Fruit fly (Drosophila melanogaster) whole organism, embryonic: ENCODE measurements around the gene CG17327.

Experiments used
- Adf1 ChIP-seq: fragments of 200-800 bp; sonication (Bioruptor generic); IDR thresholded peaks from 2 replicates; pipeline ENCODE4 v1.3.6; 2022; ENCODE audit warnings: missing biosample characterization, missing genetic modification characterization
- BEAF-32 ChIP-seq: fragments of 200-800 bp; sonication (Bioruptor generic); optimal IDR thresholded peaks from 3 replicates; lab custom pipeline; 2017; ENCODE audit warnings: missing biosample characterization, missing genetic modification characterization, mild to moderate bottlenecking, moderate library complexity, missing genetic modification reagents
- Bdp1 ChIP-seq: fragments of 200-800 bp; sonication (Bioruptor generic); optimal IDR thresholded peaks from 3 replicates; lab custom pipeline; 2016; ENCODE audit warnings: missing biosample characterization, missing genetic modification characterization
- CG12236 ChIP-seq: fragments of 200-800 bp; sonication (Bioruptor generic); optimal IDR thresholded peaks from 2 replicates; lab custom pipeline; 2016; ENCODE audit warnings: missing biosample characterization, missing genetic modification characterization
- CG14667 ChIP-seq: fragments of 200-800 bp; sonication (Bioruptor generic); IDR thresholded peaks from 2 replicates; pipeline ENCODE4 v1.3.6; 2022; ENCODE audit warnings: missing biosample characterization, missing genetic modification characterization
- CG16779 ChIP-seq: fragments of 200-800 bp; sonication (Bioruptor generic); IDR thresholded peaks from 2 replicates; pipeline ENCODE4 v1.3.6; 2022; ENCODE audit warnings: missing biosample characterization, missing genetic modification characterization
- CG16813 ChIP-seq: fragments of 200-800 bp; sonication (Bioruptor generic); IDR thresholded peaks from 3 replicates; pipeline ENCODE4 v1.3.6; 2022; ENCODE audit warnings: missing biosample characterization, missing genetic modification characterization; ENCODE audit not compliant: partially characterized antibody
- CG2678 ChIP-seq: fragments of 200-800 bp; sonication (Bioruptor generic); optimal IDR thresholded peaks from 3 replicates; lab custom pipeline; 2019; ENCODE audit warnings: missing biosample characterization, mild to moderate bottlenecking, missing genetic modification characterization, moderate library complexity
- CG3065 ChIP-seq: fragments of 200-800 bp; sonication (Bioruptor generic); optimal IDR thresholded peaks from 2 replicates; lab custom pipeline; 2016; ENCODE audit warnings: missing biosample characterization, missing genetic modification characterization
- CG31388 ChIP-seq: fragments of 200-800 bp; sonication (Bioruptor generic); optimal IDR thresholded peaks from 2 replicates; lab custom pipeline; 2016; ENCODE audit warnings: missing biosample characterization, missing genetic modification characterization
- CG4360 ChIP-seq: fragments of 200-800 bp; sonication (Bioruptor generic); IDR thresholded peaks from 2 replicates; pipeline ENCODE4 v1.3.6; 2022; ENCODE audit warnings: missing biosample characterization, missing genetic modification characterization
- CG7963 ChIP-seq: fragments of 200-800 bp; sonication (Bioruptor generic); IDR thresholded peaks from 3 replicates; pipeline ENCODE4 v1.3.6; 2022; ENCODE audit warnings: missing biosample characterization, missing genetic modification characterization; ENCODE audit not compliant: partially characterized antibody
- CG8359 ChIP-seq: fragments of 200-800 bp; sonication (Bioruptor generic); optimal IDR thresholded peaks from 2 replicates; lab custom pipeline; 2017; ENCODE audit warnings: missing biosample characterization, mild to moderate bottlenecking, missing genetic modification characterization, borderline replicate concordance
- Drgx ChIP-seq: fragments of 200-800 bp; sonication (Bioruptor generic); IDR thresholded peaks from 2 replicates; pipeline ENCODE4 v1.3.6; 2022; ENCODE audit warnings: missing biosample characterization, missing genetic modification characterization
- Hmr ChIP-seq: fragments of 200-800 bp; sonication (Bioruptor generic); optimal IDR thresholded peaks from 3 replicates; lab custom pipeline; 2017; ENCODE audit warnings: mild to moderate bottlenecking, missing biosample characterization, missing genetic modification reagents, missing genetic modification characterization
- Hr51 ChIP-seq, 2 experiments: fragments of 200-800 bp; sonication (Bioruptor generic); optimal IDR thresholded peaks; 2 replicates in 1 of 2; 3 replicates in 1 of 2; lab custom pipeline; 2016 to 2018; ENCODE audit warnings: missing biosample characterization in 2 of 2, missing genetic modification characterization in 2 of 2, mild to moderate bottlenecking in 1 of 2, moderate library complexity in 1 of 2
- Jarid2 ChIP-seq: fragments of 200-800 bp; sonication (Bioruptor generic); optimal IDR thresholded peaks from 3 replicates; lab custom pipeline; 2017; ENCODE audit warnings: mild to moderate bottlenecking, missing biosample characterization, missing genetic modification reagents, missing genetic modification characterization
- Lim3 ChIP-seq: fragments of 200-800 bp; sonication (Bioruptor generic); IDR thresholded peaks from 2 replicates; pipeline ENCODE4 v1.3.6; 2022; ENCODE audit warnings: missing biosample characterization, missing genetic modification characterization
- Ptx1 ChIP-seq: fragments of 200-800 bp; sonication (Bioruptor generic); IDR thresholded peaks from 2 replicates; pipeline ENCODE4 v1.3.6; 2022; ENCODE audit warnings: missing biosample characterization, missing genetic modification characterization
- Scr ChIP-seq: fragments of 200-800 bp; sonication (Bioruptor generic); IDR thresholded peaks from 2 replicates; pipeline ENCODE4 v1.3.6; 2022; ENCODE audit warnings: missing biosample characterization, missing genetic modification characterization; ENCODE audit not compliant: partially characterized antibody
- TFAM ChIP-seq: fragments of 200-800 bp; sonication (Bioruptor generic); optimal IDR thresholded peaks from 2 replicates; lab custom pipeline; 2017; ENCODE audit warnings: missing biosample characterization, missing genetic modification characterization, inconsistent platforms
- Vsx1 ChIP-seq: fragments of 200-800 bp; sonication (Bioruptor generic); optimal IDR thresholded peaks from 2 replicates; lab custom pipeline; 2017; ENCODE audit warnings: missing biosample characterization, mild to moderate bottlenecking, missing genetic modification characterization, missing genetic modification reagents
- YL-1 ChIP-seq: fragments of 200-800 bp; sonication (Bioruptor generic); optimal IDR thresholded peaks from 3 replicates; lab custom pipeline; 2017; ENCODE audit warnings: missing biosample characterization, mild to moderate bottlenecking, missing genetic modification characterization
- amos ChIP-seq: fragments of 200-800 bp; sonication (Bioruptor generic); IDR thresholded peaks from 2 replicates; pipeline ENCODE4 v1.3.6; 2022; ENCODE audit warnings: missing biosample characterization, missing genetic modification characterization; ENCODE audit not compliant: partially characterized antibody
- chif ChIP-seq, 2 experiments: fragments of 200-800 bp; sonication (Bioruptor generic); optimal IDR thresholded peaks; 3 replicates each; lab custom pipeline; 2016; ENCODE audit warnings: missing biosample characterization in 2 of 2, missing genetic modification characterization in 2 of 2
- chn ChIP-seq: fragments of 200-800 bp; sonication (Bioruptor generic); optimal IDR thresholded peaks from 2 replicates; lab custom pipeline; 2016; ENCODE audit warnings: missing biosample characterization, missing genetic modification characterization
- dati ChIP-seq: fragments of 200-800 bp; sonication (Bioruptor generic); IDR thresholded peaks from 2 replicates; pipeline ENCODE4 v1.3.6; 2022; ENCODE audit warnings: missing biosample characterization, missing genetic modification characterization
- dm ChIP-seq: fragments of 200-800 bp; sonication (Bioruptor generic); optimal IDR thresholded peaks from 3 replicates; lab custom pipeline; 2016; ENCODE audit warnings: missing biosample characterization, missing genetic modification characterization
- dmrt99B ChIP-seq: fragments of 200-800 bp; sonication (Bioruptor generic); optimal IDR thresholded peaks from 2 replicates; lab custom pipeline; 2018; ENCODE audit warnings: missing biosample characterization, mild to moderate bottlenecking, missing genetic modification characterization, moderate library complexity
- en ChIP-seq: fragments of 200-800 bp; sonication (Bioruptor generic); optimal IDR thresholded peaks from 2 replicates; lab custom pipeline; 2016; ENCODE audit warnings: missing biosample characterization, missing genetic modification characterization
- ewg ChIP-seq: fragments of 200-800 bp; sonication (Bioruptor generic); optimal IDR thresholded peaks from 3 replicates; lab custom pipeline; 2017; ENCODE audit warnings: mild to moderate bottlenecking, missing biosample characterization, missing genetic modification reagents, missing genetic modification characterization
- fd3F ChIP-seq: fragments of 200-800 bp; sonication (Bioruptor generic); optimal IDR thresholded peaks from 2 replicates; lab custom pipeline; 2018; ENCODE audit warnings: missing biosample characterization, mild to moderate bottlenecking, missing genetic modification characterization, moderate library complexity
- gsb-n ChIP-seq: fragments of 200-800 bp; sonication (Bioruptor generic); optimal IDR thresholded peaks from 3 replicates; lab custom pipeline; 2018; ENCODE audit warnings: missing biosample characterization, mild to moderate bottlenecking, missing genetic modification characterization
- insv ChIP-seq, 2 experiments: fragments of 200-800 bp; sonication (Bioruptor generic); optimal IDR thresholded peaks; 3 replicates each; lab custom pipeline; 2016 to 2018; ENCODE audit warnings: missing biosample characterization in 2 of 2, missing genetic modification characterization in 2 of 2
- luna ChIP-seq: fragments of 200-800 bp; sonication (Bioruptor generic); optimal IDR thresholded peaks from 2 replicates; lab custom pipeline; 2016; ENCODE audit warnings: missing biosample characterization, missing genetic modification characterization
- mam ChIP-seq: fragments of 200-800 bp; sonication (Bioruptor generic); optimal IDR thresholded peaks from 3 replicates; lab custom pipeline; 2016; ENCODE audit warnings: missing biosample characterization, missing genetic modification characterization
- odd ChIP-seq: fragments of 200-800 bp; sonication (Bioruptor generic); optimal IDR thresholded peaks from 2 replicates; lab custom pipeline; 2017; ENCODE audit warnings: missing biosample characterization, mild to moderate bottlenecking, missing genetic modification characterization
- onecut ChIP-seq: fragments of 200-800 bp; sonication (Bioruptor generic); IDR thresholded peaks from 2 replicates; pipeline ENCODE4 v1.3.6; 2022; ENCODE audit warnings: missing biosample characterization, missing genetic modification characterization
- peb ChIP-seq: fragments of 200-800 bp; sonication (Bioruptor generic); IDR thresholded peaks from 2 replicates; pipeline ENCODE4 v1.3.6; 2022; ENCODE audit warnings: missing biosample characterization, missing genetic modification characterization
- phol ChIP-seq: fragments of 200-800 bp; sonication (Bioruptor generic); optimal IDR thresholded peaks from 3 replicates; lab custom pipeline; 2018; ENCODE audit warnings: missing biosample characterization, mild to moderate bottlenecking, missing genetic modification characterization, moderate library complexity
- prd ChIP-seq, 3 experiments: fragments of >200 bp in 2 of 3; fragments of 200-800 bp in 1 of 3; sonication (Bioruptor generic) in 1 of 3; optimal IDR thresholded peaks in 2 of 3; IDR thresholded peaks in 1 of 3; 2 replicates in 2 of 3; 3 replicates in 1 of 3; pipeline versions ENCODE4 v1.3.6 to Lab custom; 2017 to 2022; ENCODE audit warnings: missing biosample characterization in 1 of 3, missing genetic modification characterization in 1 of 3
- pros ChIP-seq: fragments of 200-800 bp; sonication (Bioruptor generic); optimal IDR thresholded peaks from 3 replicates; lab custom pipeline; 2019; ENCODE audit warnings: missing biosample characterization, mild to moderate bottlenecking, missing genetic modification characterization, moderate library complexity
- rib ChIP-seq: fragments of 200-800 bp; sonication (Bioruptor generic); IDR thresholded peaks from 2 replicates; pipeline ENCODE4 v1.3.6; 2022; ENCODE audit warnings: missing biosample characterization, missing genetic modification characterization
- salm ChIP-seq: fragments of 200-800 bp; sonication (Bioruptor generic); optimal IDR thresholded peaks from 2 replicates; lab custom pipeline; 2018; ENCODE audit warnings: missing biosample characterization, mild to moderate bottlenecking, missing genetic modification characterization
- sens-2 ChIP-seq: fragments of 200-800 bp; sonication (Bioruptor generic); IDR thresholded peaks from 2 replicates; pipeline ENCODE4 v1.3.6; 2022; ENCODE audit warnings: missing biosample characterization, missing genetic modification characterization
- sqz ChIP-seq: fragments of 200-800 bp; sonication (Bioruptor generic); optimal IDR thresholded peaks from 3 replicates; lab custom pipeline; 2018; ENCODE audit warnings: missing biosample characterization, mild to moderate bottlenecking, missing genetic modification characterization
- ssp ChIP-seq: fragments of 200-800 bp; sonication (Bioruptor generic); IDR thresholded peaks from 2 replicates; pipeline ENCODE4 v1.3.6; 2022; ENCODE audit warnings: missing biosample characterization, missing genetic modification characterization
- wor ChIP-seq: fragments of 200-800 bp; sonication (Bioruptor generic); IDR thresholded peaks from 2 replicates; pipeline ENCODE4 v1.3.6; 2022; ENCODE audit warnings: missing biosample characterization, missing genetic modification characterization
- zfh1 ChIP-seq: fragments of 200-800 bp; sonication (Bioruptor generic); IDR thresholded peaks from 3 replicates; pipeline ENCODE4 v1.3.6; 2022; ENCODE audit warnings: missing biosample characterization, missing genetic modification characterization

Gene CG17327

DNA sequence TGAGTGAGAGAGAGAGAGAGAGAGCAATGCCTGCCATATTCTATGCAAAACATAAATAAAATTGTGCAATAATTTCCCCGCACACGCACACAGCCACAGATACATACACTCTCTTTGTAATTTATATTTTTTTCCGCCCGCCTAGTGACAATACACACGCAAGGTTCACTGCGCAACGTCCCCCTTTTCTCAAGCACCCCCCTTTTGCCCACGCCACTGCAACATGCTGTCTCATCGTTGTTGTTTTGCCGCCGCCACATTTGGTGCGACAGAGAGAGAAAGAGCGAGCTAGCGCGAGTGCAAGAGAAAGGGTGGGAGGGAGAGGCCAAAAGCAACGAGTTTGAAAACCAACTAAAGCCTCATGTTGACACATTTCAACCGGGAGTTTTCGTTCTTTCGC, 14.8 kb upstream of the CG17327 start (continued):
- TF ChIP-seq Drgx (GFP tag; lab: Robert Waterston, UW): peak; percentile 84
- peak; percentile 77 for TF ChIP-seq Ptx1 (GFP tag; lab: Robert Waterston, UW)
- TF ChIP-seq CG12236: no peak
- no peak for TF ChIP-seq Scr (GFP tag; lab: Robert Waterston, UW)
- TF ChIP-seq fd3F (GFP tag; lab: Kevin White, UChicago): no peak
- no peak for TF ChIP-seq BEAF-32 (GFP tag; lab: Kevin White, UChicago)
- TF ChIP-seq dati (GFP tag; lab: Robert Waterston, UW): peak; percentile 37; the same call in 1 of the 2 replicates
- no peak for TF ChIP-seq CG16813 (GFP tag; lab: Robert Waterston, UW)
- peak; percentile 29 for TF ChIP-seq pros (GFP tag; lab: Kevin White, UChicago)
- no peak for TF ChIP-seq TFAM (GFP tag; lab: Kevin White, UChicago)
- no peak for TF ChIP-seq en
- peak; percentile 72 for TF ChIP-seq phol (tag; lab: Kevin White, UChicago)
- peak; percentile 45; the same call in 1 of the 2 replicates for TF ChIP-seq wor
- no peak for TF ChIP-seq prd (optimal IDR thresholded peaks at IDR 0.05; lab: Kevin White, UChicago)
- TF ChIP-seq prd (GFP tag; IDR thresholded peaks at IDR 0.05; lab: Robert Waterston, UW): peak; percentile 72
- peak; percentile 88 for TF ChIP-seq ewg (GFP tag; lab: Kevin White, UChicago)
- peak; percentile 7 for TF ChIP-seq odd (GFP tag; lab: Kevin White, UChicago)
- TF ChIP-seq ssp (GFP tag; lab: Robert Waterston, UW): peak; percentile 27; the same call in 1 of the 2 replicates
- peak; percentile 29 for TF ChIP-seq YL-1 (GFP tag; lab: Kevin White, UChicago)
- TF ChIP-seq onecut (GFP tag; lab: Robert Waterston, UW): peak; percentile 42; the same call in 1 of the 2 replicates
- TF ChIP-seq amos (GFP tag; lab: Robert Waterston, UW): no peak
- TF ChIP-seq Adf1 (GFP tag; lab: Robert Waterston, UW): peak; percentile 27
- peak; percentile 53; the same call in 1 of the 2 replicates for TF ChIP-seq CG4360 (GFP tag; lab: Robert Waterston, UW)
- TF ChIP-seq rib: peak; percentile 85
- TF ChIP-seq CG14667 (GFP tag; lab: Robert Waterston, UW): peak; percentile 38; the same call in 1 of the 2 replicates
- TF ChIP-seq CG31388 (GFP tag; lab: Kevin White, UChicago): no peak
- peak; percentile 57 for TF ChIP-seq CG2678 (tag; lab: Kevin White, UChicago)
- no peak for TF ChIP-seq Vsx1
- TF ChIP-seq gsb-n: peak; percentile 14
- TF ChIP-seq CG3065: no peak
- TF ChIP-seq salm (tag; lab: Kevin White, UChicago): no peak
- TF ChIP-seq sens-2: peak; percentile 39; the same call in 1 of the 2 replicates
- TF ChIP-seq dmrt99B: no peak
- TF ChIP-seq dm (GFP tag; lab: Kevin White, UChicago): peak; percentile 80
- TF ChIP-seq chn (GFP tag; lab: Kevin White, UChicago): peak; percentile 72
- no peak for TF ChIP-seq Lim3
- no peak for TF ChIP-seq CG8359 (GFP tag; lab: Kevin White, UChicago)
- TF ChIP-seq Bdp1 (GFP tag; lab: Kevin White, UChicago): peak; percentile 51
- TF ChIP-seq CG16779 (GFP tag; lab: Robert Waterston, UW): peak; percentile 57; the same call in 1 of the 2 replicates
- no peak for TF ChIP-seq luna (GFP tag; lab: Kevin White, UChicago)
- TF ChIP-seq chif (GFP tag; optimal IDR thresholded peaks at IDR 0.05; lab: Kevin White, UChicago): peak; percentile 58 to 62
- peak; percentile 57 for TF ChIP-seq Hmr (GFP tag; lab: Kevin White, UChicago)
- TF ChIP-seq zfh1 (GFP tag; lab: Robert Waterston, UW): peak; percentile 75; the same call in 2 of the 3 replicates
- TF ChIP-seq Jarid2 (GFP tag; lab: Kevin White, UChicago): peak; percentile 24
- no peak; the same call in 1 of the 2 replicates for TF ChIP-seq peb (GFP tag; lab: Robert Waterston, UW)
- TF ChIP-seq sqz (GFP tag; lab: Kevin White, UChicago): peak; percentile 68
- no peak for TF ChIP-seq CG7963 (GFP tag; lab: Robert Waterston, UW)
- TF ChIP-seq mam (GFP tag; lab: Kevin White, UChicago): peak; percentile 64
- no peak for TF ChIP-seq insv (GFP tag; optimal IDR thresholded peaks at IDR 0.05; lab: Kevin White, UChicago)
- TF ChIP-seq Hr51 (GFP tag; optimal IDR thresholded peaks at IDR 0.05; lab: Kevin White, UChicago): peak; percentile 52 to 69
